Fruit fly (Drosophila melanogaster): Measurements from ENCODE around the gene Sol1.

DNA sequence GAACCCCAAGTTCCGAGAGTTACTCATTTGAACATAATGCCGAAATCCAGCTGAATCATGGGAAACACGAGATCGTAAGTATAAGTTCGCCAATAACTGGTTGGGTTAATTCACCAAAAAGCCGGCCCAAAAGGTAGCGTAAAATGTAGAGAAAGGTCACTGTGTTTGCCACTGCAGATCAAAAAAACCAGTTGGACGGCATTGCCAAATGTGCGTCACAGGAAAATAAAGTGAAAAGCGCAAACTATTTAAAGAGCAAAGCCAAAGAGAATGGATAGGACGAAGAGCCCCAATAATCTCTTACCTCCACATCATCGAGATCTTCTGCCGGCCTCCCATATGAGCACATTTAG is 15.4 kb upstream of the Sol1 start:
- TF ChIP-seq psq (optimal IDR thresholded peaks at IDR 0.05): no peak
- no peak for TF ChIP-seq CG8478 (optimal IDR thresholded peaks at IDR 0.05)
- TF ChIP-seq pan (optimal IDR thresholded peaks at IDR 0.05): no peak
- no peak for TF ChIP-seq Dll (optimal IDR thresholded peaks at IDR 0.05)
- no peak for TF ChIP-seq usp (GFP tag; optimal IDR thresholded peaks at IDR 0.05)
